Worm (Caenorhabditis elegans) whole organism, mixed stage, embryonic: ENCODE results near the gene F13H10.1.

Experiments used
- cnd-1 ChIP-seq: fragments of 200-800 bp; sonication (Bioruptor generic); optimal IDR thresholded peaks from 2 replicates; lab custom pipeline; 2018; ENCODE audit warnings: mild to moderate bottlenecking, missing genetic modification characterization, missing compliant biosample characterization
- nhr-12 ChIP-seq: fragments of 150-350 bp; optimal IDR thresholded peaks from 2 replicates; lab custom pipeline; 2014; ENCODE audit warnings: missing biosample characterization, missing genetic modification characterization
- nhr-2 ChIP-seq: fragments of 150-350 bp; optimal IDR thresholded peaks from 2 replicates; lab custom pipeline; 2014; ENCODE audit warnings: missing biosample characterization, missing genetic modification characterization

- TF ChIP-seq nhr-12, result no peak
- no peak for TF ChIP-seq nhr-2 (tag; lab: Kevin White, UChicago)
- no peak for TF ChIP-seq cnd-1
Measured at ce11 chrIV:11030893-11031292, 26.5 kb downstream of the F13H10.1 start, which contains the start of gene hrg-4.
